Worm (Caenorhabditis elegans) whole organism, L4 larva: ENCODE data around the gene flor-1.

ENCODE experiments used
- F10B5.3 ChIP-seq: sonication (generic microtip); optimal IDR thresholded peaks from 2 replicates; lab custom pipeline; 2016; ENCODE audit warnings: mild to moderate bottlenecking, missing genetic modification characterization, missing compliant biosample characterization
- F37D6.2 ChIP-seq: sonication (generic microtip); optimal IDR thresholded peaks from 2 replicates; lab custom pipeline; 2016; ENCODE audit warnings: mild to moderate bottlenecking, missing genetic modification characterization, missing compliant biosample characterization
- F49E8.2 ChIP-seq: sonication (generic microtip); optimal IDR thresholded peaks from 2 replicates; lab custom pipeline; 2016; ENCODE audit warnings: missing compliant biosample characterization, mild to moderate bottlenecking, missing genetic modification characterization, borderline replicate concordance
- R02D3.7 ChIP-seq: fragments of 150-350 bp; sonication (generic microtip); optimal IDR thresholded peaks from 3 replicates; lab custom pipeline; 2014; ENCODE audit warnings: missing biosample characterization, missing genetic modification characterization
- Y48G9A.11 ChIP-seq: fragments of 200-800 bp; sonication (Bioruptor generic); IDR thresholded peaks from 2 replicates; pipeline ENCODE4 v1.3.6; 2022; ENCODE audit warnings: missing genetic modification reagents, missing genetic modification characterization, missing compliant biosample characterization
- Y75B8A.6 ChIP-seq: fragments of 200-800 bp; sonication (Bioruptor generic); IDR thresholded peaks from 2 replicates; pipeline ENCODE4 v1.3.6; 2022; ENCODE audit warnings: missing genetic modification reagents, missing genetic modification characterization, missing compliant biosample characterization
- ZK337.2 ChIP-seq: fragments of 200-800 bp; sonication (Bioruptor generic); IDR thresholded peaks from 2 replicates; pipeline ENCODE4 v1.3.6; 2022; ENCODE audit warnings: missing genetic modification reagents, missing genetic modification characterization, missing compliant biosample characterization
- aha-1 ChIP-seq: fragments of 150-350 bp; peaks from one replicate; lab custom pipeline; 2014; ENCODE audit warnings: missing biosample characterization, missing genetic modification characterization
- aly-2 ChIP-seq: sonication (generic microtip); optimal IDR thresholded peaks from 2 replicates; lab custom pipeline; 2018; ENCODE audit warnings: missing biosample characterization, missing genetic modification characterization
- ama-1 ChIP-seq: fragments of 150-350 bp; optimal IDR thresholded peaks from 2 replicates; lab custom pipeline; 2014; ENCODE audit warnings: inconsistent platforms, mixed read lengths
- attf-4 ChIP-seq: sonication (generic microtip); optimal IDR thresholded peaks from 3 replicates; lab custom pipeline; 2017; ENCODE audit warnings: missing biosample characterization, missing genetic modification characterization
- ceh-44 ChIP-seq: fragments of 200-800 bp; sonication (Bioruptor generic); IDR thresholded peaks from 2 replicates; pipeline ENCODE4 v1.3.6; 2022; ENCODE audit warnings: missing genetic modification reagents, missing genetic modification characterization, missing compliant biosample characterization
- ceh-82 ChIP-seq: sonication (generic microtip); optimal IDR thresholded peaks from 2 replicates; lab custom pipeline; 2017; ENCODE audit warnings: missing biosample characterization, missing genetic modification characterization
- daf-16 ChIP-seq, 3 experiments: sonication (generic microtip); optimal IDR thresholded peaks; 2 replicates each; lab custom pipeline; 2016 to 2017; ENCODE audit warnings: missing genetic modification characterization in 3 of 3, missing genetic modification reagents in 3 of 3, mild to moderate bottlenecking in 2 of 3, missing compliant biosample characterization in 2 of 3, missing biosample characterization in 1 of 3, moderate library complexity in 1 of 3
- dmd-6 ChIP-seq: fragments of 200-800 bp; sonication (Bioruptor generic); IDR thresholded peaks from 2 replicates; pipeline ENCODE4 v1.3.6; 2022; ENCODE audit warnings: missing genetic modification reagents, missing genetic modification characterization, missing compliant biosample characterization
- dmd-9 ChIP-seq: fragments of 200-800 bp; sonication (Bioruptor generic); IDR thresholded peaks from 2 replicates; pipeline ENCODE4 v1.3.6; 2022; ENCODE audit warnings: missing genetic modification reagents, missing genetic modification characterization, missing compliant biosample characterization
- dpl-1 ChIP-seq: fragments of 150-350 bp; optimal IDR thresholded peaks from 2 replicates; lab custom pipeline; 2014; ENCODE audit warnings: missing biosample characterization, missing genetic modification reagents, missing genetic modification characterization
- duxl-1 ChIP-seq: sonication (generic microtip); optimal IDR thresholded peaks from 2 replicates; lab custom pipeline; 2016; ENCODE audit warnings: mild to moderate bottlenecking, missing genetic modification characterization, moderate library complexity, missing compliant biosample characterization; ENCODE audit not compliant: poor library complexity
- dve-1 ChIP-seq: sonication (generic microtip); optimal IDR thresholded peaks from 2 replicates; lab custom pipeline; 2017; ENCODE audit warnings: antibody characterized with exemption, mild to moderate bottlenecking, missing genetic modification characterization, missing compliant biosample characterization; ENCODE audit not compliant: insufficient read depth
- hif-1 ChIP-seq, 2 experiments: sonication (generic microtip); optimal IDR thresholded peaks; 2 replicates each; lab custom pipeline; 2016 to 2017; ENCODE audit warnings: missing compliant biosample characterization in 2 of 2, missing genetic modification characterization in 2 of 2, missing genetic modification reagents in 2 of 2, missing genotype in 2 of 2, mild to moderate bottlenecking in 1 of 2
- hlh-11 ChIP-seq: fragments of 200-800 bp; sonication (Bioruptor generic); optimal IDR thresholded peaks from 2 replicates; lab custom pipeline; 2018; ENCODE audit warnings: mild to moderate bottlenecking, missing genetic modification characterization, missing compliant biosample characterization
- hlh-30 ChIP-seq: sonication (generic microtip); optimal IDR thresholded peaks from 2 replicates; lab custom pipeline; 2017; ENCODE audit warnings: antibody characterized with exemption, mild to moderate bottlenecking, missing genetic modification characterization, missing compliant biosample characterization; ENCODE audit not compliant: insufficient read depth
- lim-7 ChIP-seq: fragments of 200-800 bp; sonication (Bioruptor generic); IDR thresholded peaks from 2 replicates; pipeline ENCODE4 v1.3.6; 2022; ENCODE audit warnings: missing genetic modification characterization, missing compliant biosample characterization
- lin-13 ChIP-seq: fragments of 150-350 bp; optimal IDR thresholded peaks from 2 replicates; lab custom pipeline; 2014; ENCODE audit warnings: missing biosample characterization, missing genetic modification reagents, missing genetic modification characterization
- lin-38 ChIP-seq: fragments of 200-800 bp; sonication (Bioruptor generic); IDR thresholded peaks from 2 replicates; pipeline ENCODE4 v1.3.6; 2022; ENCODE audit warnings: missing genetic modification reagents, missing genetic modification characterization, missing compliant biosample characterization
- lin-39 ChIP-seq: fragments of 150-350 bp; optimal IDR thresholded peaks from 2 replicates; lab custom pipeline; 2014; ENCODE audit warnings: missing biosample characterization, missing genetic modification reagents, missing genetic modification characterization
- lsy-2 ChIP-seq, 2 experiments: fragments of 150-350 bp in 1 of 2; sonication (generic microtip) in 1 of 2; optimal IDR thresholded peaks; 2 replicates each; lab custom pipeline; 2014 to 2017; ENCODE audit warnings: missing biosample characterization in 2 of 2, missing genetic modification characterization in 2 of 2
- madf-9 ChIP-seq: fragments of 200-800 bp; sonication (Bioruptor generic); conservative IDR thresholded peaks from 2 replicates; pipeline ENCODE4 v1.3.6; 2022; ENCODE audit warnings: missing genetic modification reagents, missing genetic modification characterization, missing compliant biosample characterization
- mes-2 ChIP-seq: sonication (generic microtip); optimal IDR thresholded peaks from 2 replicates; lab custom pipeline; 2016; ENCODE audit warnings: missing genotype, mild to moderate bottlenecking, missing genetic modification characterization, missing compliant biosample characterization; ENCODE audit not compliant: poor library complexity, severe bottlenecking
- nhr-102 ChIP-seq: sonication (generic microtip); optimal IDR thresholded peaks from 2 replicates; lab custom pipeline; 2016; ENCODE audit warnings: mild to moderate bottlenecking, missing genetic modification characterization, moderate library complexity, missing compliant biosample characterization
- nhr-11 ChIP-seq: fragments of 150-350 bp; optimal IDR thresholded peaks from 2 replicates; lab custom pipeline; 2014; ENCODE audit warnings: missing biosample characterization, missing genetic modification characterization
- nhr-25 ChIP-seq: sonication (generic microtip); optimal IDR thresholded peaks from 2 replicates; lab custom pipeline; 2017; ENCODE audit warnings: missing genetic modification characterization, mild to moderate bottlenecking, missing compliant biosample characterization, antibody characterized with exemption, moderate library complexity, borderline replicate concordance; ENCODE audit not compliant: insufficient read depth
- nhr-41 ChIP-seq: fragments of 200-800 bp; sonication (Bioruptor generic); IDR thresholded peaks from 2 replicates; pipeline ENCODE4 v1.3.6; 2022; ENCODE audit warnings: missing genetic modification reagents, missing genetic modification characterization, missing compliant biosample characterization
- nhr-48 ChIP-seq: sonication (generic microtip); optimal IDR thresholded peaks from 2 replicates; lab custom pipeline; 2016; ENCODE audit warnings: mild to moderate bottlenecking, missing genetic modification characterization, missing compliant biosample characterization
- nhr-6 ChIP-seq: fragments of 150-350 bp; optimal IDR thresholded peaks from 2 replicates; lab custom pipeline; 2014; ENCODE audit warnings: missing biosample characterization, missing genetic modification characterization
- nhr-77 ChIP-seq: fragments of 150-350 bp; optimal IDR thresholded peaks from 2 replicates; lab custom pipeline; 2014; ENCODE audit warnings: missing biosample characterization, missing genetic modification characterization
- pha-4 ChIP-seq, 2 experiments: fragments of 150-350 bp in 1 of 2; fragments of 200-800 bp in 1 of 2; sonication (Bioruptor generic) in 1 of 2; IDR thresholded peaks in 1 of 2; optimal IDR thresholded peaks in 1 of 2; 2 replicates each; pipeline versions ENCODE4 v1.3.6 to Lab custom; 2014 to 2022; ENCODE audit warnings: missing genetic modification characterization in 2 of 2, missing genetic modification reagents in 2 of 2, missing biosample characterization in 1 of 2, missing compliant biosample characterization in 1 of 2
- rbr-2 ChIP-seq: sonication (generic microtip); optimal IDR thresholded peaks from 2 replicates; lab custom pipeline; 2016; ENCODE audit warnings: missing genotype, missing genetic modification characterization, missing compliant biosample characterization
- saeg-2 ChIP-seq: fragments of 200-800 bp; sonication (Bioruptor generic); IDR thresholded peaks from 2 replicates; pipeline ENCODE4 v1.3.6; 2022; ENCODE audit warnings: missing genetic modification reagents, missing genetic modification characterization, missing compliant biosample characterization
- set-16 ChIP-seq: fragments of 200-800 bp; sonication (Bioruptor generic); IDR thresholded peaks from 2 replicates; pipeline ENCODE4 v1.3.6; 2022; ENCODE audit warnings: missing genetic modification reagents, missing genetic modification characterization, missing compliant biosample characterization
- snpc-1.2 ChIP-seq: fragments of 200-800 bp; sonication (Bioruptor generic); IDR thresholded peaks from 2 replicates; pipeline ENCODE4 v1.3.6; 2022; ENCODE audit warnings: missing genetic modification reagents, missing genetic modification characterization, missing compliant biosample characterization
- spr-1 ChIP-seq: sonication (generic microtip); optimal IDR thresholded peaks from 2 replicates; lab custom pipeline; 2016; ENCODE audit warnings: mild to moderate bottlenecking, missing genetic modification characterization, missing compliant biosample characterization
- spr-3 ChIP-seq: fragments of 200-800 bp; sonication (Bioruptor generic); optimal IDR thresholded peaks from 2 replicates; lab custom pipeline; 2018; ENCODE audit warnings: mild to moderate bottlenecking, missing genetic modification characterization, missing compliant biosample characterization
- unc-130 ChIP-seq: sonication (generic microtip); optimal IDR thresholded peaks from 2 replicates; lab custom pipeline; 2016; ENCODE audit warnings: missing genetic modification reagents, missing genetic modification characterization, missing compliant biosample characterization
- unc-39 ChIP-seq: sonication (generic microtip); optimal IDR thresholded peaks from 2 replicates; lab custom pipeline; 2017; ENCODE audit warnings: missing biosample characterization, missing genetic modification characterization
- unc-62 ChIP-seq, 3 experiments: fragments of 150-350 bp in 1 of 3; sonication (generic microtip); optimal IDR thresholded peaks in 2 of 3; peaks in 1 of 3; 1 replicate in 1 of 3; 2 replicates in 2 of 3; lab custom pipeline; 2014 to 2017; ENCODE audit warnings: missing biosample characterization in 3 of 3, missing genetic modification characterization in 3 of 3, missing genetic modification reagents in 3 of 3, missing genotype in 1 of 3
- vab-7 ChIP-seq: fragments of 200-800 bp; sonication (Bioruptor generic); IDR thresholded peaks from 2 replicates; pipeline ENCODE4 v1.3.6; 2022; ENCODE audit warnings: missing genetic modification reagents, missing genetic modification characterization, missing compliant biosample characterization
- zfp-3 ChIP-seq: fragments of 200-800 bp; sonication (Bioruptor generic); conservative IDR thresholded peaks from 2 replicates; pipeline ENCODE4 v1.3.6; 2022; ENCODE audit warnings: missing genetic modification reagents, missing genetic modification characterization, missing compliant biosample characterization

Gene flor-1

DNA sequence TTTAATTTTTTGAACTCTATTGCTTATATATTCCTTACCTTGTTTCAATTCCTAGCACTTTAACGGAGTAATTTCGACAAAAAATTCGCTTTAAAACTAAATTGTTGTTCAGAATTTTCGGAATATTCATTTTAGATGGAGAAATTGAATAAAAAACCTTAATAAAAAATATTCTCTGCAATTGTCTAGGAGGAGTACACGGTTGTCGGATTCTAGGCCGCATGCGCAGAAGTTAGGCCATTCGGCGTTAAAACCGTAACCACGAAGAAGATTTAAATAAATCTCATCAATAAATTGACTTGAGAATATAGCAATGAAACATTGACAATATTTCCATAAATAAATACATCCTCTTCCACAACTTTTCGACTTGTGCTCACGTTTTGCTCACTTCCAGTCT, 37.1 kb downstream of the flor-1 start, which contains the start of the genes C01G10.10 and C01G10.9:
TSS of gene C01G10.10 (minus strand) at position 151 of the 400 bp plus-strand sequence.
TSS of gene C01G10.9 (plus strand) at position 240 of the 400 bp plus-strand sequence.
- TF ChIP-seq F37D6.2, result no peak
- TF ChIP-seq hif-1 (tag; optimal IDR thresholded peaks at IDR 0.05; lab: Kevin White, UChicago), result peak in 1 of 2 experiments; percentile 80
- peak; percentile 8 for TF ChIP-seq nhr-102 (tag; lab: Kevin White, UChicago)
- peak in 1 of 2 experiments; percentile 7 for TF ChIP-seq daf-16 (GFP tag; optimal IDR thresholded peaks at IDR 0.05; lab: Kevin White, UChicago)
- peak; percentile 19 for TF ChIP-seq daf-16 (tag; optimal IDR thresholded peaks at IDR 0.05; lab: Kevin White, UChicago)
- peak; percentile 69 for TF ChIP-seq nhr-6 (tag; lab: Kevin White, UChicago)
- TF ChIP-seq spr-3 (GFP tag; lab: Kevin White, UChicago), result no peak
- peak; percentile 64 for TF ChIP-seq dmd-6
- TF ChIP-seq snpc-1.2 (GFP tag; lab: Robert Waterston, UW), result no peak
- no peak for TF ChIP-seq zfp-3 (GFP tag; lab: Robert Waterston, UW)
- no peak for TF ChIP-seq lim-7 (GFP tag; lab: Robert Waterston, UW)
- no peak for TF ChIP-seq pha-4 (GFP tag; IDR thresholded peaks at IDR 0.05; lab: Robert Waterston, UW)
- TF ChIP-seq pha-4 (tag; optimal IDR thresholded peaks at IDR 0.05; lab: Kevin White, UChicago), result no peak
- TF ChIP-seq rbr-2 (tag; lab: Kevin White, UChicago), result peak; percentile 36
- TF ChIP-seq nhr-77, result no peak
- TF ChIP-seq dve-1 (tag; lab: Kevin White, UChicago), result peak; percentile 39
- no peak for TF ChIP-seq hlh-11 (tag; lab: Kevin White, UChicago)
- peak; percentile 89 for TF ChIP-seq unc-130 (GFP tag; lab: Kevin White, UChicago)
- TF ChIP-seq vab-7, result no peak
- TF ChIP-seq mes-2 (tag; lab: Kevin White, UChicago), result peak; percentile 98
- no peak for TF ChIP-seq ceh-44 (GFP tag; lab: Robert Waterston, UW)
- no peak for TF ChIP-seq nhr-41 (GFP tag; lab: Robert Waterston, UW)
- no peak for TF ChIP-seq aly-2
- no peak for TF ChIP-seq unc-62 (GFP tag; optimal IDR thresholded peaks at IDR 0.05 in 1 of 2; lab: Kevin White, UChicago)
- no peak for TF ChIP-seq unc-62 (tag; optimal IDR thresholded peaks at IDR 0.05; lab: Kevin White, UChicago)
- TF ChIP-seq unc-39 (tag; lab: Kevin White, UChicago), result no peak
- 0 out of 2 replicates have a peak, but pooled peaks have one; percentile 69 for TF ChIP-seq ZK337.2 (GFP tag; lab: Robert Waterston, UW)
- 0 out of 2 replicates have a peak, but pooled peaks have one; percentile 24 for TF ChIP-seq madf-9
- no peak for TF ChIP-seq ceh-82 (tag; lab: Kevin White, UChicago)
- no peak for TF ChIP-seq R02D3.7
- TF ChIP-seq set-16 (GFP tag; lab: Robert Waterston, UW), result no peak
- TF ChIP-seq Y48G9A.11 (GFP tag; lab: Robert Waterston, UW), result no peak
- no peak for TF ChIP-seq saeg-2 (GFP tag; lab: Robert Waterston, UW)
- TF ChIP-seq hlh-30 (tag; lab: Kevin White, UChicago), result peak; percentile 3
- no peak for TF ChIP-seq attf-4 (tag; lab: Kevin White, UChicago)
- TF ChIP-seq aha-1 (tag; lab: Kevin White, UChicago), result peak; percentile 31
- TF ChIP-seq F49E8.2 (tag; lab: Kevin White, UChicago), result peak; percentile 1
- no peak for TF ChIP-seq nhr-25 (tag; lab: Kevin White, UChicago)
- peak; percentile 74 for TF ChIP-seq lin-38 (GFP tag; lab: Robert Waterston, UW)
- no peak for TF ChIP-seq F10B5.3 (tag; lab: Kevin White, UChicago)
- no peak for TF ChIP-seq nhr-11
- peak; percentile 31 for TF ChIP-seq spr-1 (tag; lab: Kevin White, UChicago)
- TF ChIP-seq lsy-2 (tag; optimal IDR thresholded peaks at IDR 0.05; lab: Kevin White, UChicago), result peak in 1 of 2 experiments; percentile 80
- no peak for TF ChIP-seq Y75B8A.6 (GFP tag; lab: Robert Waterston, UW)
- TF ChIP-seq dmd-9 (GFP tag; lab: Robert Waterston, UW), result peak; percentile 58; the same call in 1 of the 2 replicates
- peak; percentile 71 for TF ChIP-seq duxl-1 (tag; lab: Kevin White, UChicago)
- TF ChIP-seq ama-1 (lab: Kevin White, UChicago), result no peak
- TF ChIP-seq lin-13 (GFP tag; lab: Kevin White, UChicago), result peak; percentile 49
- TF ChIP-seq nhr-48 (tag; lab: Kevin White, UChicago), result peak; percentile 1
- no peak for TF ChIP-seq lin-39
- TF ChIP-seq dpl-1, result peak; percentile 63
